Worm (Caenorhabditis elegans): ENCODE measurements around the gene C18G1.1.

C18G1.1 gene

DNA sequence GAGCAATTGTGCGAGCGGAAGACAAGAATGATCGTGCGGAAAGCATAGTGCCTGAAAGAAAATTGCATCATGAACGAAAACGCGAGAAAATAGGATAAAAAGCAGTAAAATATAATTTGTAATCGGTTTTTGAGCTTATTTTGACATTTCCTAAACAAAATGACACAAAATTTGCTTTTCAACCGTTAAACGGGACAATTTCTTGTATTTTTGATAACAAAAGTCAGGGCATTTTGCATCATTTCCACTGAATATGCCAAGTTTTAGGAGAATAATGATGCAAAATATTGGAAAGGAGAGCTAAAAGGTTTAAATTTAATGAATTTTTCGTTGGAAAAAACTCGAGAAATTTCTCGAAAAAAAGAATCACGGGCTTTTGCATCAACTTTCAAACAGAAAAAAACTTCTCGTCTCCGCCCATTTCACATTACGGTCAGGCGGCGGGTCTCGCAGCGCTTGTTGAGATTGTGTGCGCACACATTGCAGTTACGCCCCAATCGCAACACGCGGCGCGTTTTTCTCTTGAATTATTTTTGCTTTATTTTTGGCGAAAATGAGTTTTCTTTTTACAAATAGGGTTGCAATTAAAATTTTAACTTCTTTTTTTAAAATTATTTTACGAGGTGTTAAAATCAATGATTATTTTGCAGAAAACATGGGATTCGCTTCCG is 49.1 kb downstream of the C18G1.1 start, which contains the start of the genes hsp-6 and C37H5.5 (continued):
- peak; percentile 79 for TF ChIP-seq lin-38 (GFP tag; IDR thresholded peaks at IDR 0.05)
- peak; percentile 7 for TF ChIP-seq spr-3 (GFP tag; optimal IDR thresholded peaks at IDR 0.05)
- peak; percentile 92 for TF ChIP-seq dve-1 (tag; optimal IDR thresholded peaks at IDR 0.05; ENCODE audit: insufficient read depth)
- peak; percentile 41; the same call in 1 of the 2 replicates for TF ChIP-seq zfp-3 (GFP tag; conservative IDR thresholded peaks at IDR 0.05)
- peak; percentile 87 for TF ChIP-seq hlh-11 (tag; optimal IDR thresholded peaks at IDR 0.05)
- peak; percentile 27 for TF ChIP-seq ztf-7 (tag; optimal IDR thresholded peaks at IDR 0.05)
- no peak for TF ChIP-seq madf-5 (GFP tag; IDR thresholded peaks at IDR 0.05)
- no peak for TF ChIP-seq nhr-25 (tag; optimal IDR thresholded peaks at IDR 0.05; ENCODE audit: borderline replicate concordance, insufficient read depth)
- peak; percentile 40 for TF ChIP-seq duxl-1 (tag; optimal IDR thresholded peaks at IDR 0.05; ENCODE audit: poor library complexity)
- TF ChIP-seq php-3 (GFP tag; IDR thresholded peaks at IDR 0.05), result 0 out of 2 replicates have a peak, but pooled peaks have one; percentile 29
- peak; percentile 73 for TF ChIP-seq unc-130 (GFP tag; optimal IDR thresholded peaks at IDR 0.05)
- no peak for TF ChIP-seq zag-1 (tag; optimal IDR thresholded peaks at IDR 0.05)
- no peak for TF ChIP-seq cey-2 (tag; optimal IDR thresholded peaks at IDR 0.05; ENCODE audit: borderline replicate concordance, insufficient read depth)
- peak; percentile 69 for TF ChIP-seq dmd-6 (GFP tag; IDR thresholded peaks at IDR 0.05)
- peak in 1 of 2 experiments; percentile 36 for TF ChIP-seq unc-62 (GFP tag; optimal IDR thresholded peaks at IDR 0.05 in 1 of 2)
- no peak for TF ChIP-seq unc-62 (tag; optimal IDR thresholded peaks at IDR 0.05)
- no peak for TF ChIP-seq set-16 (GFP tag; IDR thresholded peaks at IDR 0.05)
- TF ChIP-seq pha-4 (GFP tag; IDR thresholded peaks at IDR 0.05), result peak; percentile 70
- TF ChIP-seq pha-4 (tag; optimal IDR thresholded peaks at IDR 0.05), result no peak
- peak in 1 of 2 experiments; percentile 78 for TF ChIP-seq mdl-1 (tag; optimal IDR thresholded peaks at IDR 0.05)
- TF ChIP-seq hlh-30 (tag; optimal IDR thresholded peaks at IDR 0.05; ENCODE audit: insufficient read depth), result peak; percentile 99
- TF ChIP-seq attf-4 (tag; optimal IDR thresholded peaks at IDR 0.05), result no peak
- peak; percentile 23; the same call in 1 of the 2 replicates for TF ChIP-seq ceh-44 (GFP tag; IDR thresholded peaks at IDR 0.05)
- TF ChIP-seq nhr-102 (tag; optimal IDR thresholded peaks at IDR 0.05), result peak; percentile 59
- TF ChIP-seq dmd-8 (GFP tag; IDR thresholded peaks at IDR 0.05), result no peak
- peak; percentile 18 for TF ChIP-seq nhr-11 (tag; optimal IDR thresholded peaks at IDR 0.05)
- TF ChIP-seq ces-1 (GFP tag; optimal IDR thresholded peaks at IDR 0.05), result no peak
- 0 out of 2 replicates have a peak, but pooled peaks have one; percentile 36 for TF ChIP-seq vab-7 (GFP tag; IDR thresholded peaks at IDR 0.05)
- TF ChIP-seq lin-13 (GFP tag; optimal IDR thresholded peaks at IDR 0.05), result peak; percentile 86
- peak; percentile 92 for TF ChIP-seq mep-1 (tag; optimal IDR thresholded peaks at IDR 0.05)
- TF ChIP-seq Y5F2A.4 (GFP tag; optimal IDR thresholded peaks at IDR 0.05), result no peak
- no peak for TF ChIP-seq aly-2 (tag; optimal IDR thresholded peaks at IDR 0.05)
- TF ChIP-seq fkh-10 (GFP tag; optimal IDR thresholded peaks at IDR 0.05), result peak; percentile 73
- peak in 1 of 2 experiments; percentile 24 for TF ChIP-seq daf-16 (GFP tag; optimal IDR thresholded peaks at IDR 0.05)
- TF ChIP-seq daf-16 (tag; optimal IDR thresholded peaks at IDR 0.05), result peak; percentile 56
